Worm (Caenorhabditis elegans): ENCODE data around the gene pgp-6.

DNA sequence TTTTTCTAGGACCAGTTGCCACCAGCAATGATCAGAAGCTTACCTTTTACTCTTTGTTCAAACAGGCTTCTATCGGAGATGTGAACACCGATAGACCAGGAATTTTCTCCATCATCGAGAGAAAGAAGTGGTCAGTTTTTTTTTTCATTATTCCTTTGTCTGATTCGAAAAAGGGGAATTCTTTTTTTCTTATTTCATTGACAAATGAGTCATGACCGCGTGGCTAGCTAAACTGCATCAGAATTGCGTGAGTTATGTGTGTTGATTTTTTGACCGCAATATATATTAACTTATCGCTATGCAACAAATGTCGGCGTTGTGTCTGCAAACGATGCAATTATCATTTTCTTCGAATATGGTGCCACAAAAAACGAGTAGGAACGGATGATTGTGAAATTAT is 26.2 kb upstream of the pgp-6 start:
- TF ChIP-seq Y75B8A.6 (GFP tag; IDR thresholded peaks at IDR 0.05) (no peak), ama-1 (optimal IDR thresholded peaks at IDR 0.05) (no peak)
